Fruit fly (Drosophila melanogaster): Measurements from ENCODE around the gene CG43249.

CG43249 gene

DNA sequence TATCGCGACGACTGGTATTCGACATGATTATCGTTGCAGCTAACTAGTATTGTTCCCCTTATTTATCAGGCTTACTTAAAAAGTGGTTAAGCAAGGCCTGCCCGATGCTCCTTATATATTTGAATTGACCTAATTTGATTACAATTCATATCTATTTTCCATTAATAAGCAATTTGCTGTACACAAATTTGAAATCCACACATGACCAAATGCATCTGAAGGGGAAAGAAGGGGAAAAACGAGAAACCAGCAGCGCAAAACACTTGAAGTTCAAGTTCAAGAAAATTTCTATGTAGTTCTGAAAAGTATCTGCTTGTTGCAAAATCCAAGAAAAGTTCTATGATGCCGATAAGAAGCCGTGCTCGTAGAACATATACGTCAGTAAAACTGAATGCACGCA lies 22.6 kb downstream of the CG43249 start, which contains the start of the genes CG13040 and CG13039:
TSS of gene CG13040 (minus strand) at position 101 of the 400 bp plus-strand sequence.
TSS of gene CG13039 (minus strand) at position 106 of the 400 bp plus-strand sequence.
- no peak for TF ChIP-seq CG8478 (optimal IDR thresholded peaks at IDR 0.05)
- TF ChIP-seq EcR (GFP tag; optimal IDR thresholded peaks at IDR 0.05): no peak
- TF ChIP-seq pan (optimal IDR thresholded peaks at IDR 0.05): no peak
- TF ChIP-seq Dll (optimal IDR thresholded peaks at IDR 0.05): no peak
- TF ChIP-seq usp (GFP tag; optimal IDR thresholded peaks at IDR 0.05): no peak
- TF ChIP-seq psq (optimal IDR thresholded peaks at IDR 0.05): no peak

- TF ChIP-seq EcR (GFP tag; optimal IDR thresholded peaks at IDR 0.05) (no peak), pan (optimal IDR thresholded peaks at IDR 0.05) (no peak), Dll (optimal IDR thresholded peaks at IDR 0.05) (no peak), usp (GFP tag; optimal IDR thresholded peaks at IDR 0.05) (no peak), CG8478 (optimal IDR thresholded peaks at IDR 0.05) (no peak)
Measured at dm6 chr3L:16327776-16328175, 23.7 kb downstream of the CG43249 start, which contains the start of gene CG13038. TSS of gene CG13038 (minus strand) at chr3L:16327893.

- TF ChIP-seq pan (optimal IDR thresholded peaks at IDR 0.05) (no peak), psq (optimal IDR thresholded peaks at IDR 0.05) (no peak), CG8478 (optimal IDR thresholded peaks at IDR 0.05) (no peak), usp (GFP tag; optimal IDR thresholded peaks at IDR 0.05) (no peak), Dll (optimal IDR thresholded peaks at IDR 0.05) (no peak), EcR (GFP tag; optimal IDR thresholded peaks at IDR 0.05) (no peak)
Measured at dm6 chr3L:16328207-16328891, 24.3 kb downstream of the CG43249 start, which contains the start of gene CG13058. TSS of gene CG13058 (plus strand) at chr3L:16328841.

DNA sequence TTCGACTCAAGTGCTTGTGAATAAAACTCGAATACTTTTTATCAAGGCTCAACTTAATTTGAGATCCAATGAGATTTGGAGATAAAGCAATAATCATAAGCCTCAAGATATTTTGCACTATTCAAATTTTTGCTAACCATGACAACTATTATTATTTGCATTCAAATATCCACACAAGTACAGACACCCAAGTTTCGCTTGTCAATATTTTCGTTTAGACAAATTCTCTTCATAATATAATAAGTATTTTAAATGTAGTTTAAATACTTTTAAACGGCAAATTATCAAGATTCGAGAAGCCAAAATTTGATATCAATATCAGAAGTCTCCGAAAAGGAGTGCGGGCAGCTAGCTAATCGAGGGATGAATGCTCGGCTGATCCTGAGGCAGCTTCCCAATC lies 25.4 kb downstream of the CG43249 start, which contains the start of gene CG33061:
TSS of gene CG33061 (plus strand) at position 301 of the 400 bp plus-strand sequence.
- TF ChIP-seq Dll (optimal IDR thresholded peaks at IDR 0.05) (no peak), psq (optimal IDR thresholded peaks at IDR 0.05) (no peak), CG8478 (optimal IDR thresholded peaks at IDR 0.05) (no peak), EcR (GFP tag; optimal IDR thresholded peaks at IDR 0.05) (no peak), usp (GFP tag; optimal IDR thresholded peaks at IDR 0.05) (no peak), pan (optimal IDR thresholded peaks at IDR 0.05) (no peak)

DNA sequence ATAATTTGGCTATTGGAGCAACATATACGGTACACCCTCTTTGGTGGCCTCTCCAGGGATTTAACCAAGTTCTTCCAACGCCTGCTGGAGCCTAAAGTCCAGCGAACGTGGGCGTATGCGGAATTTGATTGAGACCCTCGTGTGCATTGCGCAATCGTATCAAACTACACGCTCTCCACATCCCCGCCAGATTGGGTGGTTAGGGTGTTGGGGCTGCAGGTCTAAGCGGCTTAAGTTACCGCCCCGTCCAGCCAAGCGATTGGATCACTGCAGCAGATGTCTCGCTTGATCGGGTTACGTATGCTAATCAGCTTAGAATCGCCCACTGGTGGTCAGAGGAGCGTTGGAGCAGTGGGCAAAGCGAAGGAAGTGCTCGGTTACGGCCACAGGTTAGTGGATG lies 26.7 kb downstream of the CG43249 start, which contains the start of gene CG33060:
TSS of gene CG33060 (plus strand) at position 301 of the 400 bp plus-strand sequence.
- no peak for TF ChIP-seq psq (optimal IDR thresholded peaks at IDR 0.05)
- TF ChIP-seq pan (optimal IDR thresholded peaks at IDR 0.05): no peak
- TF ChIP-seq CG8478 (optimal IDR thresholded peaks at IDR 0.05): no peak
- TF ChIP-seq Dll (optimal IDR thresholded peaks at IDR 0.05): no peak
- TF ChIP-seq EcR (GFP tag; optimal IDR thresholded peaks at IDR 0.05): no peak
- no peak for TF ChIP-seq usp (GFP tag; optimal IDR thresholded peaks at IDR 0.05)

DNA sequence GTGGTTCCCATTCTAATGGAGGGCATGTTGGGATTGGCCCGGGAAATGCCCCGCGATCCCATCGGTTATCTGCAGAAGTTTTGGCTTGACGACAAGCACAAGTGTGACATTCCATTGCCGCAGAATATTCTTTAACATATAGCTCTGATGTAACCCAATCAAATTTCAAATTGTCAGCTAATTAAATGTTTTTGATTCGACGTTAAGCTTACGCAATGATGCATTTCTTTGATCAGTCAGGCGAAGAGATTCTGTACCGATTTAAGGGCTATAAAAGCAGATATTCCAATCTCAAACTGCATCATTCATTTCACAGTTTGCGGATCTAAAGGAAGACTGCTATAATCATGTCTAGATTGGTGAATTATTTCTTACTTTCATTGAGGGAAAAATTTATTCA lies 27.6 kb downstream of the CG43249 start, which contains the start of gene retinin:
TSS of gene retinin (plus strand) at position 301 of the 400 bp plus-strand sequence.
- TF ChIP-seq EcR (GFP tag; optimal IDR thresholded peaks at IDR 0.05) (no peak), psq (optimal IDR thresholded peaks at IDR 0.05) (no peak), CG8478 (optimal IDR thresholded peaks at IDR 0.05) (no peak), Dll (optimal IDR thresholded peaks at IDR 0.05) (no peak), pan (optimal IDR thresholded peaks at IDR 0.05) (no peak), usp (GFP tag; optimal IDR thresholded peaks at IDR 0.05) (no peak)

DNA sequence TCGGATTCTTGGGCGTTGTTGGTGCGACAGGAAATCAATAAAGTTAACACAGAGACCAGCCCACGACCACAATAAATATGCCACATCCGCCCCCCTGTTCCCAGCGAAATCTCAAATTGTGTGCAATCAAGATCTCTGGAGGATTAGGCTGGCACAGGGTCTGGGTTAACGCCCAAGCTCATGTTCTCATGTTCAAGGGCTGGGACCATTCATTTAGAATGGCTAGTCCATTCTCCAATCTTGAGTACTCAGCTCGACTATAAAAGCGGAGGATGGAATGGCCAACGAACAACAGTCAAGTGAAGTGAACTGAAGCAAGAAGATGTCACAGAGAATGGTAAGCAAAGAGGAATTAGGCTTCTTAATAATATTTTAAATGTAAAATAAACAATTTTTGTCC lies 28.9 kb downstream of the CG43249 start, which contains the start of gene CG13056:
TSS of gene CG13056 (plus strand) at position 301 of the 400 bp plus-strand sequence.
- TF ChIP-seq psq (optimal IDR thresholded peaks at IDR 0.05) (no peak), EcR (GFP tag; optimal IDR thresholded peaks at IDR 0.05) (no peak), Dll (optimal IDR thresholded peaks at IDR 0.05) (no peak), pan (optimal IDR thresholded peaks at IDR 0.05) (no peak), CG8478 (optimal IDR thresholded peaks at IDR 0.05) (no peak), usp (GFP tag; optimal IDR thresholded peaks at IDR 0.05) (no peak)

DNA sequence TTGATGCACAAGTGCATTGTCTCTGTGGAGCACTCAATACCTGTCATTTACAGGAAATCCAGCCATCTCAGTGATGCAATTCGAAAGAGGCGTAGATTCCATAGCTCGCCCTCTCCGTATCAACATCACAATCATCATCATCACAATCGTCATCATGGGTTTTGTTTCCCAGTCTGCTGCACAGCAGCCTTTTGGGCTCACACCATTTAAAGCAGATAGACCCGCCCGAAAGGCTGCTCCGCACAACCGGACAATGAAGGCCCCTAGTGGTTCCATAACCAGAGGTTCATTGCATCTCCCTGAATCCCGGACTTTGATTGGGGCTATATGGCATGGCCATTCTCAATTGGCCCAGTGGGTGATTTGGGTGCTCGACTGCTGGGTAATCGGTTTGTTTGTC lies 30.8 kb downstream of the CG43249 start:
- no peak for TF ChIP-seq pan (optimal IDR thresholded peaks at IDR 0.05)
- no peak for TF ChIP-seq CG8478 (optimal IDR thresholded peaks at IDR 0.05)
- TF ChIP-seq EcR (GFP tag; optimal IDR thresholded peaks at IDR 0.05): no peak
- TF ChIP-seq Dll (optimal IDR thresholded peaks at IDR 0.05): no peak
- TF ChIP-seq usp (GFP tag; optimal IDR thresholded peaks at IDR 0.05): no peak
- TF ChIP-seq psq (optimal IDR thresholded peaks at IDR 0.05): no peak

dm6 chr3L:16337739-16338138 lies 33.7 kb downstream of the CG43249 start:
- TF ChIP-seq CG8478 (optimal IDR thresholded peaks at IDR 0.05) (no peak), usp (GFP tag; optimal IDR thresholded peaks at IDR 0.05) (no peak), psq (optimal IDR thresholded peaks at IDR 0.05) (no peak), Dll (optimal IDR thresholded peaks at IDR 0.05) (no peak), EcR (GFP tag; optimal IDR thresholded peaks at IDR 0.05) (no peak), pan (optimal IDR thresholded peaks at IDR 0.05) (no peak)

DNA sequence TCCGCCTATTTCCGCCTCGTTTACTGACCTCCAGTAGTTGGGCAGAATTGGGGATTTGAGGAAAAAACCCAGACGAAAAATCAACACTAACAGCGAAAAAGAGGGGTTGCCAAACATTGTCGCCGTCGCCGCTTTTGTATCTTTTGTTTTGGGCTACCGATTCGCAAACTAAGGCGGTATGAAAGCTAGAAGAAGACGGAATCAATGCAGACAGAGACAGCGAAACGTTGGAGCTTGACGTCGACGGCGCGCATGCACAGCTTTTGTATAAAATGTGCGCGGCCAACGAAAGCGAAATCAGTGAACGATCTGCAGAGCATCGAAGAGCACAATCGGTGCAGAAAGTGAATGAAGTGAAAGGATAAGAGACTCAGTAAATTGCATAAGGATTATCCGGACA lies 34.6 kb downstream of the CG43249 start, which contains the start of gene CG4998:
TSS of gene CG4998 (plus strand) at position 301 of the 400 bp plus-strand sequence.
- TF ChIP-seq usp (GFP tag; optimal IDR thresholded peaks at IDR 0.05): no peak
- no peak for TF ChIP-seq EcR (GFP tag; optimal IDR thresholded peaks at IDR 0.05)
- no peak for TF ChIP-seq psq (optimal IDR thresholded peaks at IDR 0.05)
- no peak for TF ChIP-seq pan (optimal IDR thresholded peaks at IDR 0.05)
- no peak for TF ChIP-seq CG8478 (optimal IDR thresholded peaks at IDR 0.05)
- TF ChIP-seq Dll (optimal IDR thresholded peaks at IDR 0.05): no peak

DNA sequence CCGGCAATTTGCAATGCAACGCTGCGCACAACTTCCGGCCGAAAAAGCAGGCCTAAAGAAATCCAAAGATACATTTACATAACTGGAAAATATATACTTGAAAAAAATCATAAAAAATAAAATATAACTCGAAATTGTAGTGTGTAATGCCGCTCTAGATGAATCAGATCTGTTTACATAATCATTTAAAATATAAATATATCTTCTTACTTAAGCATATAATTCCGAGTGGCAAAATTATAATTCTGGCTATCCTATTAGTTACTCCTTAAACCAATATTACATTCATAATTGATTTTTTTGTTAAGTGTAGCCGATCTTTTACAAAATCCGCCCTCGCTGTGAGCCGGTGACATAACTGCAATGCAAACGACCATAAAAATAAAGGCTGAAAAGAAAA lies 35.4 kb downstream of the CG43249 start:
- TF ChIP-seq usp (GFP tag; optimal IDR thresholded peaks at IDR 0.05) (no peak), pan (optimal IDR thresholded peaks at IDR 0.05) (no peak), CG8478 (optimal IDR thresholded peaks at IDR 0.05) (no peak), psq (optimal IDR thresholded peaks at IDR 0.05) (no peak), EcR (GFP tag; optimal IDR thresholded peaks at IDR 0.05) (no peak), Dll (optimal IDR thresholded peaks at IDR 0.05) (no peak)

- no peak for TF ChIP-seq CG8478 (optimal IDR thresholded peaks at IDR 0.05)
- no peak for TF ChIP-seq Dll (optimal IDR thresholded peaks at IDR 0.05)
- TF ChIP-seq usp (GFP tag; optimal IDR thresholded peaks at IDR 0.05): no peak
- TF ChIP-seq pan (optimal IDR thresholded peaks at IDR 0.05): no peak
- no peak for TF ChIP-seq EcR (GFP tag; optimal IDR thresholded peaks at IDR 0.05)
- no peak for TF ChIP-seq psq (optimal IDR thresholded peaks at IDR 0.05)
Measured at dm6 chr3L:16339873-16340272, 35.8 kb downstream of the CG43249 start.

Measured in whole organism.